Worm (Caenorhabditis elegans) whole organism, L1 larva: ENCODE results near the gene htas-1.
"Not testable (repeated sequence)": the region's sequence is repeated elsewhere in the genome, so short reads cannot be mapped to it uniquely, and the experiment has no call there.

Source experiments
- ama-1 ChIP-seq: fragments of 150-350 bp; optimal IDR thresholded peaks from 2 replicates; lab custom pipeline; 2014
- dsc-1 ChIP-seq: sonication (generic microtip); optimal IDR thresholded peaks from 2 replicates; lab custom pipeline; 2016; ENCODE audit warnings: mild to moderate bottlenecking, missing genetic modification characterization, missing compliant biosample characterization
- lsy-2 ChIP-seq, 2 experiments: fragments of 150-350 bp; optimal IDR thresholded peaks; 2 replicates each; lab custom pipeline; 2014; ENCODE audit warnings: missing biosample characterization in 2 of 2, missing genetic modification characterization in 2 of 2
- nhr-12 ChIP-seq: sonication (generic microtip); optimal IDR thresholded peaks from 2 replicates; lab custom pipeline; 2017; ENCODE audit warnings: missing biosample characterization, missing genetic modification characterization
- pqm-1 ChIP-seq: sonication (generic microtip); optimal IDR thresholded peaks from 3 replicates; lab custom pipeline; 2017; ENCODE audit warnings: missing biosample characterization, missing genetic modification characterization
- tlp-1 ChIP-seq: fragments of 150-350 bp; optimal IDR thresholded peaks from 2 replicates; lab custom pipeline; 2014; ENCODE audit warnings: missing biosample characterization, missing genetic modification characterization
- zag-1 ChIP-seq: fragments of 150-350 bp; optimal IDR thresholded peaks from 2 replicates; lab custom pipeline; 2014; ENCODE audit warnings: missing biosample characterization, missing genetic modification characterization
- ztf-11 ChIP-seq, 2 experiments: sonication (generic microtip); optimal IDR thresholded peaks; 2 replicates each; lab custom pipeline; 2016 to 2017; ENCODE audit warnings: missing genetic modification characterization in 2 of 2, missing biosample characterization in 1 of 2, missing compliant biosample characterization in 1 of 2

DNA sequence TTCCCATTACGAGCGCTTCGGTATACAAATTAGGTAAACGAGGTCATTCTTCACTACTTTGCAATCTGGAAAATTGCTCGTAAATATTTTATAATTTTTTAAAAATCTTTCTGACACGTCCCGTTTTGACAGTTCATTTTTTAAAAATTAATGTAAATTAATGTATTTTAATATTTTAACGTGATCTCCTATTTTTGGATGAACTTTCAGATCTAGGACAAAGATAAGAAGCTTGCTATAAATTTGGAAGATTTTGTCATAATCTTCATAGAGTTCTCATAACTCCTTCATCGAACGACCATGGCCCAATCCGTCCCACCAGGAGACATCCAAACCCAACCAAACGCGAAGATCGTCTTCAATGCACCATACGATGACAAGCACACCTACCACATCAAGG is 5.4 kb upstream of the htas-1 start, which contains the start of gene msp-76:
- not testable (repeated sequence) for TF ChIP-seq nhr-12; ztf-11 (tag; optimal IDR thresholded peaks at IDR 0.05; lab: Kevin White, UChicago); pqm-1 (tag; lab: Kevin White, UChicago); tlp-1; zag-1 (tag; lab: Kevin White, UChicago); ama-1 (lab: Kevin White, UChicago); dsc-1; lsy-2 (tag; optimal IDR thresholded peaks at IDR 0.05; lab: Kevin White, UChicago)
